Fruit fly (Drosophila melanogaster): ENCODE measurements around the gene PTPMT1.

The PTPMT1 gene

dm6 chr3R:23729632-23730471, 28.3 kb upstream of the PTPMT1 start (continued):
- no peak for TF ChIP-seq pan (optimal IDR thresholded peaks at IDR 0.05)
- TF ChIP-seq pan (GFP tag; optimal IDR thresholded peaks at IDR 0.05 in 1 of 2, IDR thresholded peaks at IDR 0.05 in 1 of 2) = peak in 1 of 2 experiments; percentile 32
- TF ChIP-seq HLHmδ (GFP tag; optimal IDR thresholded peaks at IDR 0.05) = peak; percentile 46
- peak; percentile 19 for TF ChIP-seq dmrt99B (tag; optimal IDR thresholded peaks at IDR 0.05)
- TF ChIP-seq tna (GFP tag; IDR thresholded peaks at IDR 0.05; ENCODE audit: partially characterized antibody) = peak; percentile 81
- peak; percentile 38 for TF ChIP-seq Nf-YC (tag; optimal IDR thresholded peaks at IDR 0.05)
- TF ChIP-seq Ada2b (GFP tag; IDR thresholded peaks at IDR 0.05) = no peak
- TF ChIP-seq dimm (GFP tag; IDR thresholded peaks at IDR 0.05) = no peak
- peak; percentile 69 for TF ChIP-seq CG15479 (GFP tag; optimal IDR thresholded peaks at IDR 0.05)
- TF ChIP-seq exex (tag; optimal IDR thresholded peaks at IDR 0.05) = peak; percentile 45
- TF ChIP-seq PHDP (tag; optimal IDR thresholded peaks at IDR 0.05) = peak; percentile 4
- TF ChIP-seq salm (tag; optimal IDR thresholded peaks at IDR 0.05) = no peak
- TF ChIP-seq Rfx (GFP tag; IDR thresholded peaks at IDR 0.05) = peak; percentile 4; the same call in 1 of the 2 replicates
- peak; percentile 26 for TF ChIP-seq Fer1 (GFP tag; optimal IDR thresholded peaks at IDR 0.05)
- TF ChIP-seq CG7987 (GFP tag; optimal IDR thresholded peaks at IDR 0.05) = peak; percentile 19
- no peak for TF ChIP-seq CG7271 (tag; optimal IDR thresholded peaks at IDR 0.05)
- TF ChIP-seq CG32532 (GFP tag; IDR thresholded peaks at IDR 0.05) = peak; percentile 33; the same call in 1 of the 2 replicates
- TF ChIP-seq CG2202 (tag; optimal IDR thresholded peaks at IDR 0.05) = peak; percentile 21
- peak; percentile 53; the same call in 1 of the 2 replicates for TF ChIP-seq ttk (GFP tag; IDR thresholded peaks at IDR 0.05)
- peak; percentile 61 for TF ChIP-seq Scr (GFP tag; IDR thresholded peaks at IDR 0.05; ENCODE audit: partially characterized antibody)
- peak; percentile 45 for TF ChIP-seq CG12219 (GFP tag; optimal IDR thresholded peaks at IDR 0.05)
- TF ChIP-seq inv (GFP tag; IDR thresholded peaks at IDR 0.05; ENCODE audit: partially characterized antibody) = peak; percentile 45
- TF ChIP-seq bbx (GFP tag; IDR thresholded peaks at IDR 0.05; ENCODE audit: partially characterized antibody) = peak; percentile 78
- TF ChIP-seq CG9932 (GFP tag; IDR thresholded peaks at IDR 0.05) = 0 out of 2 replicates have a peak, but pooled peaks have one; percentile 12
- peak; percentile 42 for TF ChIP-seq CG5180 (GFP tag; optimal IDR thresholded peaks at IDR 0.05)
- TF ChIP-seq pnt (GFP tag; optimal IDR thresholded peaks at IDR 0.05) = no peak
- peak; percentile 40; the same call in 1 of the 3 replicates for TF ChIP-seq gce (GFP tag; IDR thresholded peaks at IDR 0.05)
- peak; percentile 9 for TF ChIP-seq CG17829 (tag; optimal IDR thresholded peaks at IDR 0.05)
- TF ChIP-seq lilli (GFP tag; optimal IDR thresholded peaks at IDR 0.05) = peak; percentile 9
- no peak for TF ChIP-seq toy (GFP tag; IDR thresholded peaks at IDR 0.05)
- peak in 1 of 2 experiments; percentile 73 for TF ChIP-seq Eip74EF (GFP tag; optimal IDR thresholded peaks at IDR 0.05)
- TF ChIP-seq nerfin-2 (GFP tag; IDR thresholded peaks at IDR 0.05; ENCODE audit: partially characterized antibody) = peak; percentile 66
- peak; percentile 35 for TF ChIP-seq HHEX (GFP tag; optimal IDR thresholded peaks at IDR 0.05)
- TF ChIP-seq sd (tag; optimal IDR thresholded peaks at IDR 0.05) = peak; percentile 92
- 0 out of 2 replicates have a peak, but pooled peaks have one; percentile 28 for TF ChIP-seq CG17328 (GFP tag; IDR thresholded peaks at IDR 0.05)
- peak; percentile 19 for TF ChIP-seq D19A (tag; optimal IDR thresholded peaks at IDR 0.05)
- peak; percentile 65 for TF ChIP-seq nerfin-1 (tag; optimal IDR thresholded peaks at IDR 0.05)
- peak; percentile 5 for TF ChIP-seq cad (GFP tag; optimal IDR thresholded peaks at IDR 0.05)
- TF ChIP-seq chn (GFP tag; optimal IDR thresholded peaks at IDR 0.05) = peak; percentile 88
- TF ChIP-seq YL-1 (GFP tag; optimal IDR thresholded peaks at IDR 0.05) = peak; percentile 26
- TF ChIP-seq gsb (GFP tag; IDR thresholded peaks at IDR 0.05) = peak; percentile 36; the same call in 1 of the 2 replicates
- peak in 1 of 2 experiments; percentile 11 for TF ChIP-seq Pdp1 (GFP tag; optimal IDR thresholded peaks at IDR 0.05)
- TF ChIP-seq fd102C (GFP tag; optimal IDR thresholded peaks at IDR 0.05) = peak; percentile 16
- TF ChIP-seq schlank (tag; optimal IDR thresholded peaks at IDR 0.05) = no peak
- TF ChIP-seq Myb (GFP tag; optimal IDR thresholded peaks at IDR 0.05) = no peak
- TF ChIP-seq ham (GFP tag; IDR thresholded peaks at IDR 0.05) = no peak; the same call in 1 of the 2 replicates
- peak; percentile 75 for TF ChIP-seq Opbp (GFP tag; IDR thresholded peaks at IDR 0.05; ENCODE audit: partially characterized antibody)
